Worm (Caenorhabditis elegans) whole organism, L4 larva: ENCODE data around the gene tag-180.
A peak's percentile ranks its signal among the peaks of the same experiment; 100 is the strongest.

Experiments
- F26F4.8 ChIP-seq: fragments of 200-800 bp; sonication (Bioruptor generic); conservative IDR thresholded peaks from 2 replicates; pipeline ENCODE4 v1.3.6; 2022; ENCODE audit warnings: missing genetic modification characterization, missing compliant biosample characterization
- F49E8.2 ChIP-seq: sonication (generic microtip); optimal IDR thresholded peaks from 2 replicates; lab custom pipeline; 2016; ENCODE audit warnings: missing compliant biosample characterization, mild to moderate bottlenecking, missing genetic modification characterization, borderline replicate concordance
- R02D3.7 ChIP-seq: fragments of 150-350 bp; sonication (generic microtip); optimal IDR thresholded peaks from 3 replicates; lab custom pipeline; 2014; ENCODE audit warnings: missing biosample characterization, missing genetic modification characterization
- ZK546.5 ChIP-seq, 2 experiments: sonication (generic microtip); optimal IDR thresholded peaks; 2 replicates each; lab custom pipeline; 2017; ENCODE audit warnings: missing biosample characterization in 2 of 2, missing genetic modification characterization in 2 of 2
- aha-1 ChIP-seq: fragments of 150-350 bp; peaks from one replicate; lab custom pipeline; 2014; ENCODE audit warnings: missing biosample characterization, missing genetic modification characterization
- attf-4 ChIP-seq: sonication (generic microtip); optimal IDR thresholded peaks from 3 replicates; lab custom pipeline; 2017; ENCODE audit warnings: missing biosample characterization, missing genetic modification characterization
- ceh-32 ChIP-seq: sonication (generic microtip); optimal IDR thresholded peaks from 2 replicates; lab custom pipeline; 2016; ENCODE audit warnings: mild to moderate bottlenecking, missing genetic modification characterization, missing compliant biosample characterization; ENCODE audit not compliant: poor library complexity
- ceh-44 ChIP-seq: fragments of 200-800 bp; sonication (Bioruptor generic); IDR thresholded peaks from 2 replicates; pipeline ENCODE4 v1.3.6; 2022; ENCODE audit warnings: missing genetic modification reagents, missing genetic modification characterization, missing compliant biosample characterization
- daf-16 ChIP-seq, 3 experiments: sonication (generic microtip); optimal IDR thresholded peaks; 2 replicates each; lab custom pipeline; 2016 to 2017; ENCODE audit warnings: missing genetic modification characterization in 3 of 3, missing genetic modification reagents in 3 of 3, mild to moderate bottlenecking in 2 of 3, missing compliant biosample characterization in 2 of 3, missing biosample characterization in 1 of 3, moderate library complexity in 1 of 3
- daf-8 ChIP-seq: fragments of 200-800 bp; sonication (Bioruptor generic); IDR thresholded peaks from 2 replicates; pipeline ENCODE4 v1.3.6; 2022; ENCODE audit warnings: missing genetic modification characterization, missing compliant biosample characterization
- dmd-6 ChIP-seq: fragments of 200-800 bp; sonication (Bioruptor generic); IDR thresholded peaks from 2 replicates; pipeline ENCODE4 v1.3.6; 2022; ENCODE audit warnings: missing genetic modification reagents, missing genetic modification characterization, missing compliant biosample characterization
- dve-1 ChIP-seq: sonication (generic microtip); optimal IDR thresholded peaks from 2 replicates; lab custom pipeline; 2017; ENCODE audit warnings: antibody characterized with exemption, mild to moderate bottlenecking, missing genetic modification characterization, missing compliant biosample characterization; ENCODE audit not compliant: insufficient read depth
- fos-1 ChIP-seq: fragments of 150-350 bp; optimal IDR thresholded peaks from 2 replicates; lab custom pipeline; 2014; ENCODE audit warnings: missing biosample characterization, missing genetic modification characterization
- hif-1 ChIP-seq, 2 experiments: sonication (generic microtip); optimal IDR thresholded peaks; 2 replicates each; lab custom pipeline; 2016 to 2017; ENCODE audit warnings: missing compliant biosample characterization in 2 of 2, missing genetic modification characterization in 2 of 2, missing genetic modification reagents in 2 of 2, missing genotype in 2 of 2, mild to moderate bottlenecking in 1 of 2
- hlh-30 ChIP-seq: sonication (generic microtip); optimal IDR thresholded peaks from 2 replicates; lab custom pipeline; 2017; ENCODE audit warnings: antibody characterized with exemption, mild to moderate bottlenecking, missing genetic modification characterization, missing compliant biosample characterization; ENCODE audit not compliant: insufficient read depth
- hmg-1.1 ChIP-seq: fragments of 200-800 bp; sonication (Bioruptor generic); IDR thresholded peaks from 2 replicates; pipeline ENCODE4 v1.3.6; 2022; ENCODE audit warnings: missing genetic modification reagents, missing genetic modification characterization, missing compliant biosample characterization
- lin-15B ChIP-seq: fragments of 150-350 bp; sonication (generic microtip); optimal IDR thresholded peaks from 3 replicates; lab custom pipeline; 2014; ENCODE audit warnings: missing biosample characterization, missing genetic modification characterization
- madf-5 ChIP-seq, 2 experiments: fragments of 200-800 bp; sonication (Bioruptor generic); IDR thresholded peaks; 2 replicates each; pipeline ENCODE4 v1.3.6; 2022; ENCODE audit warnings: missing compliant biosample characterization in 2 of 2, missing genetic modification characterization in 2 of 2
- madf-9 ChIP-seq: fragments of 200-800 bp; sonication (Bioruptor generic); conservative IDR thresholded peaks from 2 replicates; pipeline ENCODE4 v1.3.6; 2022; ENCODE audit warnings: missing genetic modification reagents, missing genetic modification characterization, missing compliant biosample characterization
- mes-2 ChIP-seq: sonication (generic microtip); optimal IDR thresholded peaks from 2 replicates; lab custom pipeline; 2016; ENCODE audit warnings: missing genotype, mild to moderate bottlenecking, missing genetic modification characterization, missing compliant biosample characterization; ENCODE audit not compliant: poor library complexity, severe bottlenecking
- mxl-2 ChIP-seq: fragments of 200-800 bp; sonication (Bioruptor generic); conservative IDR thresholded peaks from 2 replicates; pipeline ENCODE4 v1.3.6; 2022; ENCODE audit warnings: missing genetic modification reagents, missing genetic modification characterization, missing compliant biosample characterization
- nhr-102 ChIP-seq: sonication (generic microtip); optimal IDR thresholded peaks from 2 replicates; lab custom pipeline; 2016; ENCODE audit warnings: mild to moderate bottlenecking, missing genetic modification characterization, moderate library complexity, missing compliant biosample characterization
- nhr-11 ChIP-seq: fragments of 150-350 bp; optimal IDR thresholded peaks from 2 replicates; lab custom pipeline; 2014; ENCODE audit warnings: missing biosample characterization, missing genetic modification characterization
- nhr-111 ChIP-seq: fragments of 200-800 bp; sonication (Bioruptor generic); optimal IDR thresholded peaks from 2 replicates; lab custom pipeline; 2018; ENCODE audit warnings: mild to moderate bottlenecking, missing genetic modification characterization, missing compliant biosample characterization
- nhr-237 ChIP-seq: sonication (generic microtip); optimal IDR thresholded peaks from 2 replicates; lab custom pipeline; 2017; ENCODE audit warnings: missing biosample characterization, missing genetic modification characterization
- nhr-25 ChIP-seq: sonication (generic microtip); optimal IDR thresholded peaks from 2 replicates; lab custom pipeline; 2017; ENCODE audit warnings: missing genetic modification characterization, mild to moderate bottlenecking, missing compliant biosample characterization, antibody characterized with exemption, moderate library complexity, borderline replicate concordance; ENCODE audit not compliant: insufficient read depth
- nhr-28 ChIP-seq: fragments of 150-350 bp; optimal IDR thresholded peaks from 2 replicates; lab custom pipeline; 2014; ENCODE audit warnings: missing biosample characterization, missing genetic modification characterization
- nhr-6 ChIP-seq: fragments of 150-350 bp; optimal IDR thresholded peaks from 2 replicates; lab custom pipeline; 2014; ENCODE audit warnings: missing biosample characterization, missing genetic modification characterization
- pha-4 ChIP-seq, 2 experiments: fragments of 150-350 bp in 1 of 2; fragments of 200-800 bp in 1 of 2; sonication (Bioruptor generic) in 1 of 2; IDR thresholded peaks in 1 of 2; optimal IDR thresholded peaks in 1 of 2; 2 replicates each; pipeline versions ENCODE4 v1.3.6 to Lab custom; 2014 to 2022; ENCODE audit warnings: missing genetic modification characterization in 2 of 2, missing genetic modification reagents in 2 of 2, missing biosample characterization in 1 of 2, missing compliant biosample characterization in 1 of 2
- php-3 ChIP-seq: fragments of 200-800 bp; sonication (Bioruptor generic); IDR thresholded peaks from 2 replicates; pipeline ENCODE4 v1.3.6; 2022; ENCODE audit warnings: missing genetic modification reagents, missing genetic modification characterization, missing compliant biosample characterization
- set-16 ChIP-seq: fragments of 200-800 bp; sonication (Bioruptor generic); IDR thresholded peaks from 2 replicates; pipeline ENCODE4 v1.3.6; 2022; ENCODE audit warnings: missing genetic modification reagents, missing genetic modification characterization, missing compliant biosample characterization
- skn-1 ChIP-seq: fragments of 150-350 bp; optimal IDR thresholded peaks from 2 replicates; lab custom pipeline; 2014; ENCODE audit warnings: missing biosample characterization, missing genetic modification characterization
- snpc-1.2 ChIP-seq: fragments of 200-800 bp; sonication (Bioruptor generic); IDR thresholded peaks from 2 replicates; pipeline ENCODE4 v1.3.6; 2022; ENCODE audit warnings: missing genetic modification reagents, missing genetic modification characterization, missing compliant biosample characterization
- snpc-4 ChIP-seq: fragments of 150-350 bp; optimal IDR thresholded peaks from 2 replicates; lab custom pipeline; 2014; ENCODE audit warnings: missing biosample characterization, missing genetic modification characterization
- spr-3 ChIP-seq: fragments of 200-800 bp; sonication (Bioruptor generic); optimal IDR thresholded peaks from 2 replicates; lab custom pipeline; 2018; ENCODE audit warnings: mild to moderate bottlenecking, missing genetic modification characterization, missing compliant biosample characterization
- unc-130 ChIP-seq: sonication (generic microtip); optimal IDR thresholded peaks from 2 replicates; lab custom pipeline; 2016; ENCODE audit warnings: missing genetic modification reagents, missing genetic modification characterization, missing compliant biosample characterization
- zfp-3 ChIP-seq: fragments of 200-800 bp; sonication (Bioruptor generic); conservative IDR thresholded peaks from 2 replicates; pipeline ENCODE4 v1.3.6; 2022; ENCODE audit warnings: missing genetic modification reagents, missing genetic modification characterization, missing compliant biosample characterization
- zip-11 ChIP-seq: fragments of 200-800 bp; sonication (Bioruptor generic); IDR thresholded peaks from 2 replicates; pipeline ENCODE4 v1.3.6; 2022; ENCODE audit warnings: missing genetic modification characterization, missing compliant biosample characterization
- zip-2 ChIP-seq: fragments of 150-350 bp; optimal IDR thresholded peaks from 2 replicates; lab custom pipeline; 2014; ENCODE audit warnings: missing biosample characterization, missing genetic modification characterization

Gene tag-180

DNA sequence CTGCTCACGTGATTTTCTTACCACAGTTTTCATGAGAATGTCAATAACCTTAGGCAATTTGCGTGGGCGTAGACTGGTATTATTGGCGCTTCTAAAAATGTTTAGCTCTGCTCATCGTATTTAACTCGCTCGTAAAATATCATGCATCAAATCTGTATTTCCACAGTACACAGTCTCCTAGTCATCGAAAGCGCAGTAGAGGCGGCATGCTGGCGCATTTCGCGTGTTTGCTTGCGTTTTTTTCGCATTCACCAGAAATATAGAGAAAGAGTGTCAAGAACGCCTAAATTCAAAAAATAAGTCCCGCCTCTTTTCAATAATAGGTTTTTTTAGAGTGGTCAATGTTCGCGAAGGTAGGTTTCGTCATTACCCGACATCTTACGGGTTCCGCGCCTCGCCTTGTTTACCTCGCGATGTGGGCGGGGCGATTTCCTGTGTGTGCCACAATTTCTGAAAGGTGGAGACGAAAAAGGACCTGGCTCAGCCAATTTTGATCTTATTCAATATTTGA is 47.4 kb upstream of the tag-180 start (continued):
- TF ChIP-seq zfp-3 (GFP tag; lab: Robert Waterston, UW) (peak; percentile 87; the same call in 1 of the 2 replicates), pha-4 (GFP tag; IDR thresholded peaks at IDR 0.05; lab: Robert Waterston, UW) (peak; percentile 66), pha-4 (tag; optimal IDR thresholded peaks at IDR 0.05; lab: Kevin White, UChicago) (no peak), ceh-32 (tag; lab: Kevin White, UChicago) (no peak), F49E8.2 (peak; percentile 95), daf-16 (GFP tag; optimal IDR thresholded peaks at IDR 0.05; lab: Kevin White, UChicago) (peak; percentile 69 to 82), daf-16 (tag; optimal IDR thresholded peaks at IDR 0.05; lab: Kevin White, UChicago) (peak; percentile 88), nhr-111 (GFP tag; lab: Kevin White, UChicago) (peak; percentile 74), R02D3.7 (tag; lab: Kevin White, UChicago) (no peak), snpc-4 (peak; percentile 85), dve-1 (no peak), lin-15B (tag; lab: Kevin White, UChicago) (peak; percentile 30), dmd-6 (GFP tag; lab: Robert Waterston, UW) (peak; percentile 57), nhr-102 (tag; lab: Kevin White, UChicago) (peak; percentile 76), nhr-6 (tag; lab: Kevin White, UChicago) (no peak), nhr-11 (no peak), madf-5 (GFP tag; IDR thresholded peaks at IDR 0.05; lab: Robert Waterston, UW) (0 out of 4 replicates have a peak, but pooled peaks of 1 of the 2 experiments have one; percentile 48), F26F4.8 (GFP tag; lab: Robert Waterston, UW) (no peak), unc-130 (GFP tag; lab: Kevin White, UChicago) (peak; percentile 76), nhr-237 (tag; lab: Kevin White, UChicago) (no peak), zip-2 (tag; lab: Kevin White, UChicago) (no peak), hlh-30 (peak; percentile 36), nhr-25 (tag; lab: Kevin White, UChicago) (no peak), attf-4 (tag; lab: Kevin White, UChicago) (no peak), skn-1 (tag; lab: Kevin White, UChicago) (no peak), hif-1 (tag; optimal IDR thresholded peaks at IDR 0.05; lab: Kevin White, UChicago) (peak in 1 of 2 experiments; percentile 32), set-16 (GFP tag; lab: Robert Waterston, UW) (no peak), mes-2 (tag; lab: Kevin White, UChicago) (peak; percentile 80), php-3 (peak; percentile 65), aha-1 (tag; lab: Kevin White, UChicago) (peak; percentile 82), madf-9 (GFP tag; lab: Robert Waterston, UW) (0 out of 2 replicates have a peak, but pooled peaks have one; percentile 48), nhr-28 (tag; lab: Kevin White, UChicago) (no peak), daf-8 (GFP tag; lab: Robert Waterston, UW) (no peak), ZK546.5 (tag; optimal IDR thresholded peaks at IDR 0.05; lab: Kevin White, UChicago) (no peak), spr-3 (GFP tag; lab: Kevin White, UChicago) (peak; percentile 28), fos-1 (tag; lab: Kevin White, UChicago) (no peak), mxl-2 (GFP tag; lab: Robert Waterston, UW) (no peak), snpc-1.2 (GFP tag; lab: Robert Waterston, UW) (peak; percentile 86), ceh-44 (GFP tag; lab: Robert Waterston, UW) (0 out of 2 replicates have a peak, but pooled peaks have one; percentile 55), hmg-1.1 (GFP tag; lab: Robert Waterston, UW) (0 out of 2 replicates have a peak, but pooled peaks have one; percentile 34), zip-11 (GFP tag; lab: Robert Waterston, UW) (no peak)
